Worm (Caenorhabditis elegans): ENCODE measurements around the gene lip-1.

DNA sequence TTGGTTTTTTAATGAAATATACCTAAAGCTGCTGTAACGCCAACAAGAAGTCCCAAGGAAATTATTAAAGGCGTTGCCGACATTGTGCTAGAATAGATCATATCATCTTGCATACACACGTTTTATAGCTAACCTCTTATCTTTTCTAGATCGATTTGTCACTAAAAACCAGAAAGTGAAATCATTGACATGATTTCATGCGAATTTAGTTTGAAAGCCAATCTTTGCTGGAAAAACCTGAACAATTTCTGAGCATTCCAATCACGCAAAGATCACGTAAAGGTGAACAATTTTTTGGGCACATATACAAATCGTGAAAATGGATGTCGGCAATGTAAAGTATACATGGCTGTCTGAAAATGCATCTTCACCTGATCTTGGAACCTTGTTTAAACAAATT, 20.4 kb upstream of the lip-1 start, which contains the start of gene C17H12.6:
- TF ChIP-seq ces-1 (GFP tag; optimal IDR thresholded peaks at IDR 0.05) (no peak), vab-7 (GFP tag; IDR thresholded peaks at IDR 0.05) (no peak), aha-1 (tag) (no peak), lin-38 (GFP tag; IDR thresholded peaks at IDR 0.05) (no peak), F10B5.3 (tag; optimal IDR thresholded peaks at IDR 0.05) (no peak), ceh-44 (GFP tag; IDR thresholded peaks at IDR 0.05) (no peak), ceh-20 (GFP tag; IDR thresholded peaks at IDR 0.05) (no peak), nhr-25 (tag; optimal IDR thresholded peaks at IDR 0.05; ENCODE audit: borderline replicate concordance, insufficient read depth) (no peak), pqm-1 (tag; optimal IDR thresholded peaks at IDR 0.05) (no peak), nhr-77 (tag; optimal IDR thresholded peaks at IDR 0.05) (no peak), pha-4 (GFP tag; IDR thresholded peaks at IDR 0.05) (no peak), pha-4 (tag; optimal IDR thresholded peaks at IDR 0.05) (no peak), skn-1 (tag; optimal IDR thresholded peaks at IDR 0.05) (no peak), nhr-42 (GFP tag; IDR thresholded peaks at IDR 0.05) (no peak), nhr-237 (tag; optimal IDR thresholded peaks at IDR 0.05) (no peak)
